Worm (Caenorhabditis elegans): Measurements from ENCODE around the gene C11G10.1.

Gene C11G10.1

ce11 chrX:15167692-15168091 is 9.1 kb upstream of the C11G10.1 start:
- TF ChIP-seq hlh-13 (GFP tag; optimal IDR thresholded peaks at IDR 0.05) (no peak), rnt-1 (tag; optimal IDR thresholded peaks at IDR 0.05) (no peak), lim-6 (tag; optimal IDR thresholded peaks at IDR 0.05) (no peak), ceh-30 (tag; optimal IDR thresholded peaks at IDR 0.05) (no peak), che-1 (tag; optimal IDR thresholded peaks at IDR 0.05) (no peak), ceh-2 (tag; optimal IDR thresholded peaks at IDR 0.05) (no peak)

DNA sequence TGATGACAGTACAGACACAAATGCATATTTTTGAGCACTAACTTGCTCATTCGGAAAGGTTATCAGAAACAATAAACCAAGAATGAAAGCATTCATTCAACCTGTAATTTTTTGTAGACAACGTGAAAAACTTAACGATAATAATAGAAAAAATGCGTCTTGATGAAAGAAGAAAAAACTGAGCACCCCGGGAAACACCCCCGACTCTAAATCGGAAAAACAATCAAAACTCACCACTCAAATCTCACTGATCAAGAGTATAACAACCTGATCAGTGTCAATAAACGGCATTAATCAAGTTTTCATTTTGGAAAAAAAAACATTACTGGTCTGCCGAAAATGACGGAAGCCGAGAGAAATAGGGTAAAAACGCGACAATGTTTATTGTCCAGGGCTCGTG is 7.6 kb upstream of the C11G10.1 start, which contains the start of gene T10B10.8:
T10B10.8 (minus strand) TSS at position 101 of the 400 bp plus-strand sequence.
- TF ChIP-seq zip-5 (tag; optimal IDR thresholded peaks at IDR 0.05): no peak
- TF ChIP-seq ceh-14 (tag; optimal IDR thresholded peaks at IDR 0.05): no peak
- TF ChIP-seq madf-2 (tag; optimal IDR thresholded peaks at IDR 0.05): no peak
- TF ChIP-seq elt-2 (tag; optimal IDR thresholded peaks at IDR 0.05): no peak
- no peak for TF ChIP-seq pha-4 (tag; optimal IDR thresholded peaks at IDR 0.05)
- no peak for TF ChIP-seq T23F11.4 (GFP tag; optimal IDR thresholded peaks at IDR 0.05)
- TF ChIP-seq ztf-16 (tag; optimal IDR thresholded peaks at IDR 0.05): no peak
- TF ChIP-seq che-1 (tag; optimal IDR thresholded peaks at IDR 0.05): no peak
- no peak for TF ChIP-seq ets-4 (tag; optimal IDR thresholded peaks at IDR 0.05)
- no peak for TF ChIP-seq nhr-11 (tag; optimal IDR thresholded peaks at IDR 0.05)
- no peak for TF ChIP-seq pat-9 (tag; optimal IDR thresholded peaks at IDR 0.05)
- TF ChIP-seq K09A11.1 (tag; optimal IDR thresholded peaks at IDR 0.05; ENCODE audit: insufficient read depth): no peak
- no peak for TF ChIP-seq eyg-1 (tag; optimal IDR thresholded peaks at IDR 0.05)
- no peak for TF ChIP-seq hlh-30 (tag; optimal IDR thresholded peaks at IDR 0.05; ENCODE audit: insufficient read depth)
- no peak for TF ChIP-seq ceh-6 (GFP tag; optimal IDR thresholded peaks at IDR 0.05)
- TF ChIP-seq npax-4 (tag; optimal IDR thresholded peaks at IDR 0.05): no peak
- no peak for TF ChIP-seq pha-2 (tag; optimal IDR thresholded peaks at IDR 0.05)

DNA sequence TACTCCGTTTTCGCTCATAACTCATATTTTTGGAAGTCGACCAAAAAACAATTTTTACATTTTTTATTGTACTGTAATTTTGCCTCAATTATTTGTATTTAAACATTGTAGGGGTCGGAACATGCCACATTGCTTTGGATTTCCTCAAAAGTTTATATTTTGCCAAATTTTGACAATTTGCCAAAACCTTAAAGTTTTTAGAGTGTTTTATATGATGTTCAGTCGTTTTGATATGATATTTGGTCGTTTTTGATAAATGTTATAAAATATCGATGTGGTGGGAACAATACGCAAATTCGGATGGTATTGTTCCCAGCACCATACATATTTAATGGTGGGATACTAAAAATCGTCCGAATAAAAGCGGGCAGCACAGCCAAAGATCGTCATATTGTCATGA is 5.6 kb upstream of the C11G10.1 start, which contains the start of gene T10B10.9:
T10B10.9 (plus strand) TSS at position 301 of the 400 bp plus-strand sequence.
- TF ChIP-seq ceh-22 (tag; optimal IDR thresholded peaks at IDR 0.05) (no peak), ceh-48 (tag; optimal IDR thresholded peaks at IDR 0.05) (no peak), tbx-7 (tag; optimal IDR thresholded peaks at IDR 0.05) (no peak), ceh-9 (tag; optimal IDR thresholded peaks at IDR 0.05) (no peak), nhr-232 (tag; optimal IDR thresholded peaks at IDR 0.05) (no peak), sdc-2 (tag; optimal IDR thresholded peaks at IDR 0.05) (no peak), ceh-19 (GFP tag; optimal IDR thresholded peaks at IDR 0.05) (no peak), fax-1 (tag; optimal IDR thresholded peaks at IDR 0.05) (no peak), elt-4 (tag; optimal IDR thresholded peaks at IDR 0.05) (no peak), eyg-1 (tag; optimal IDR thresholded peaks at IDR 0.05) (no peak), ztf-16 (tag; optimal IDR thresholded peaks at IDR 0.05) (no peak), ref-2 (tag; optimal IDR thresholded peaks at IDR 0.05) (no peak), fkh-6 (tag; optimal IDR thresholded peaks at IDR 0.05) (no peak), pha-2 (tag; optimal IDR thresholded peaks at IDR 0.05) (no peak)

- TF ChIP-seq sdc-2 (tag; optimal IDR thresholded peaks at IDR 0.05): no peak
- TF ChIP-seq ztf-16 (tag; optimal IDR thresholded peaks at IDR 0.05): no peak
- TF ChIP-seq ceh-31 (tag; optimal IDR thresholded peaks at IDR 0.05): no peak
- no peak for TF ChIP-seq ceh-18 (tag; optimal IDR thresholded peaks at IDR 0.05)
- no peak for TF ChIP-seq odd-2 (tag; optimal IDR thresholded peaks at IDR 0.05)
- TF ChIP-seq unc-55 (GFP tag; optimal IDR thresholded peaks at IDR 0.05): no peak
- TF ChIP-seq ceh-24 (tag; optimal IDR thresholded peaks at IDR 0.05): no peak
- TF ChIP-seq fkh-10 (GFP tag; optimal IDR thresholded peaks at IDR 0.05): no peak
- TF ChIP-seq F13H6.1 (tag; optimal IDR thresholded peaks at IDR 0.05): no peak
Measured at ce11 chrX:15163118-15163517, 4.6 kb upstream of the C11G10.1 start.
